ENCODE assay signal across 3 fruit fly cellular contexts in the genomic region with DNA sequence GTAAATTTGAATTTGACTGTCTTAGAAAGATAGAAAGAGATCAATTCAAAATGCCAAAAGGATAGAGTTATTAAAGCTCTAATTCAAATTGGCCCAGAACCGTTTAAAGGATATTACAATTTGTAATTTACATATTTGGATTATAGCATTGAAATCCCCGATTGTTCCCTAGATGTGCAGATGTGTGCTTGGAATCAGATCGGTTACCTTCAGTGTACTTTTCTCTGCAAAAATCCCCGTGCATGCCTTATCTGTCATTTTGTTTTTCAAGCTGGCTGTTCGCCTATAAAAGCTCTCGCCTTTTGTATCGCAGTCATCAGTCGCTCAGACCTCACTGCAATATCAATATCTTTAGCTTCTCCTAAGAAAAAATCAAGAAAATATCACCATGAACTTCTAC.
TF ChIP-seq lines count a peak whose summit lies in the region.

A gene (plus strand): TSS at position 315 of the 400 bp plus-strand sequence.

- no peak for TF ChIP-seq CTCF in whole organism, embryonic (GFP tag; optimal IDR thresholded peaks at IDR 0.05; lab: Kevin White, UChicago)

TF ChIP-seq in whole organism, embryonic, 481 proteins besides CTCF, POLR2A, EP300 and RAD21:
- no peak for TF ChIP-seq crc (GFP tag; optimal IDR thresholded peaks at IDR 0.05; lab: Kevin White, UChicago)
- 0 out of 4 replicates have a peak, but pooled peaks have one; percentile 56 for TF ChIP-seq chinmo (GFP tag; IDR thresholded peaks at IDR 0.05; lab: Robert Waterston, UW; ENCODE audit: partially characterized antibody)
- TF ChIP-seq CG18262 (tag; optimal IDR thresholded peaks at IDR 0.05; lab: Kevin White, UChicago): no peak
TF ChIP-seq in whole organism, embryonic: peak in this region for 1.

TF ChIP-seq in whole organism, prepupa, 60 proteins besides CTCF, POLR2A, EP300 and RAD21:
- peak; percentile 71 for TF ChIP-seq svp (GFP tag; lab: Kevin White, UChicago)
- no peak for TF ChIP-seq ss (GFP tag; optimal IDR thresholded peaks at IDR 0.05; lab: Kevin White, UChicago)
- TF ChIP-seq Sox14 (GFP tag; optimal IDR thresholded peaks at IDR 0.05; lab: Kevin White, UChicago): no peak

TF ChIP-seq in whole organism, wandering third instar larva, 38 proteins besides CTCF, POLR2A, EP300 and RAD21:
- TF ChIP-seq HLH106 (tag; optimal IDR thresholded peaks at IDR 0.05; lab: Kevin White, UChicago) (no peak), br (GFP tag; optimal IDR thresholded peaks at IDR 0.05; lab: Kevin White, UChicago) (no peak), Mio (GFP tag; optimal IDR thresholded peaks at IDR 0.05; lab: Kevin White, UChicago) (no peak), Rel (GFP tag; optimal IDR thresholded peaks at IDR 0.05; lab: Kevin White, UChicago) (no peak), Rel (tag; optimal IDR thresholded peaks at IDR 0.05; lab: Kevin White, UChicago) (peak; percentile 91), Vsx2 (GFP tag; optimal IDR thresholded peaks at IDR 0.05; lab: Kevin White, UChicago; ENCODE audit: partially characterized antibody) (no peak)
